Worm (Caenorhabditis elegans): ENCODE data around the gene chts-1.
A peak's percentile ranks its signal among the peaks of the same experiment; 100 is the strongest.

Gene chts-1

ce11 chrX:7491521-7491920 lies 27.9 kb downstream of the chts-1 start:
- no peak for TF ChIP-seq lin-13 (tag; optimal IDR thresholded peaks at IDR 0.05)
- TF ChIP-seq lin-32 (GFP tag; optimal IDR thresholded peaks at IDR 0.05): no peak
- no peak for TF ChIP-seq ces-1 (GFP tag; optimal IDR thresholded peaks at IDR 0.05)
- no peak for TF ChIP-seq elt-1 (tag; optimal IDR thresholded peaks at IDR 0.05; ENCODE audit: borderline replicate concordance, insufficient read depth)
- TF ChIP-seq sptf-1 (tag; optimal IDR thresholded peaks at IDR 0.05): no peak
- no peak for TF ChIP-seq mab-5 (tag; optimal IDR thresholded peaks at IDR 0.05)
- no peak for TF ChIP-seq nhr-28 (tag; optimal IDR thresholded peaks at IDR 0.05)

DNA sequence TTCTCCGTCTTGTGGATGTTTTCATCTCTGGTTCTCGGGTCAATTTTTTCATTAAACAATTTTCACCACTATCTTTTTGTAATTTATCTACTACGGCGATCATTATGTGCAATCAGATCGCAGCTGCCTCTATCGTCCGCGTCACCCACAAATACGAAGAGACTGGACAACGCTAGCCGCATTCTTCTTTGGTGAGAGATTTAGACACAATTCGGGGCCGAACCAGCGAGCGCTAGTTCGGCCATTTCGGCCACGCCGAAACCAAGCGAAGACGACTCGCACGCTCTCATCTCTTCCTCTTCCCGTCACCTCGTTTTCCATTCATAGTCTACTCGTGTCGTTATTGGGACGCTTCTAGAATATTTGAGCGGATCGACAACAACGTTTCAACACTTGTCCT lies 33.7 kb downstream of the chts-1 start, which contains the start of gene gly-12:
Gene gly-12 (plus strand): TSS at position 117 of the 400 bp plus-strand sequence.
- TF ChIP-seq elt-3 (tag; optimal IDR thresholded peaks at IDR 0.05): no peak
- TF ChIP-seq mls-2 (tag; optimal IDR thresholded peaks at IDR 0.05): peak; percentile 43
- peak; percentile 48 for TF ChIP-seq unc-62 (GFP tag; optimal IDR thresholded peaks at IDR 0.05)
- TF ChIP-seq elt-1 (tag; optimal IDR thresholded peaks at IDR 0.05; ENCODE audit: borderline replicate concordance, insufficient read depth): peak; percentile 93
- no peak for TF ChIP-seq zip-8 (tag; optimal IDR thresholded peaks at IDR 0.05)
- TF ChIP-seq ceh-39 (tag; optimal IDR thresholded peaks at IDR 0.05): no peak
- no peak for TF ChIP-seq lin-13 (tag; optimal IDR thresholded peaks at IDR 0.05)
- TF ChIP-seq ztf-11 (tag; optimal IDR thresholded peaks at IDR 0.05): no peak
- TF ChIP-seq ces-1 (GFP tag; optimal IDR thresholded peaks at IDR 0.05): no peak
- no peak for TF ChIP-seq nhr-12 (tag; optimal IDR thresholded peaks at IDR 0.05)
- TF ChIP-seq nhr-28 (tag; optimal IDR thresholded peaks at IDR 0.05): no peak
- TF ChIP-seq unc-120 (tag; optimal IDR thresholded peaks at IDR 0.05; ENCODE audit: poor library complexity, severe bottlenecking): peak; percentile 54
- TF ChIP-seq mab-5 (tag; optimal IDR thresholded peaks at IDR 0.05): no peak
- peak; percentile 39 for TF ChIP-seq mep-1 (tag; optimal IDR thresholded peaks at IDR 0.05)
- TF ChIP-seq hlh-1 (tag; optimal IDR thresholded peaks at IDR 0.05): peak; percentile 40
- peak; percentile 59 for TF ChIP-seq sptf-1 (tag; optimal IDR thresholded peaks at IDR 0.05)
- peak; percentile 89 for TF ChIP-seq ham-2 (GFP tag; optimal IDR thresholded peaks at IDR 0.05)
- TF ChIP-seq M03D4.4 (tag; optimal IDR thresholded peaks at IDR 0.05): peak; percentile 52

DNA sequence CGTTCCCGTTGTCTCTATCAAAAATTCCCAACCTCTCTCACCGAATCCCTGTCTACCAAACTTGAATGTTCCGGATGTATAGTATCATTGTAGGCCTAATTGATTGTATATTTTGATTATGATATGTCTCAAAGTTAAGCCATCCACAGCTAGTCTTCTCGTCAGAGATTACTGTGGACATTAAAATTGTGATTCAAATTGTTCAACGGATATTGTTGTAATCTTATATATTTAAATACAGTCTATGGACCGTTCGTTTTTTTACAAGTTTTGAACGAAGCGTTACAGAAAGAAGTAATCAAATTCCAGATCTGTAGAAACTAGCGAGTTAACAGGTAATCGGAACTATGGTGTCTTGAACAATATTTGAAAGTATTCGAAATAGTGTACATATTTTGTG lies 38.7 kb downstream of the chts-1 start, which contains the start of gene F48E3.9:
Gene F48E3.9 (plus strand): TSS at position 301 of the 400 bp plus-strand sequence.
- TF ChIP-seq blmp-1 (tag; optimal IDR thresholded peaks at IDR 0.05): no peak
- no peak for TF ChIP-seq unc-62 (GFP tag; optimal IDR thresholded peaks at IDR 0.05)
- no peak for TF ChIP-seq zip-8 (tag; optimal IDR thresholded peaks at IDR 0.05)
- TF ChIP-seq nhr-237 (tag; optimal IDR thresholded peaks at IDR 0.05): no peak
- TF ChIP-seq mab-5 (tag; optimal IDR thresholded peaks at IDR 0.05): no peak
- TF ChIP-seq lin-32 (GFP tag; optimal IDR thresholded peaks at IDR 0.05): no peak
- no peak for TF ChIP-seq M03D4.4 (tag; optimal IDR thresholded peaks at IDR 0.05)
- TF ChIP-seq drap-1 (GFP tag; optimal IDR thresholded peaks at IDR 0.05): no peak
- no peak for TF ChIP-seq elt-3 (tag; optimal IDR thresholded peaks at IDR 0.05)
- no peak for TF ChIP-seq ham-2 (GFP tag; optimal IDR thresholded peaks at IDR 0.05)
- no peak for TF ChIP-seq nhr-2 (tag; optimal IDR thresholded peaks at IDR 0.05)
- TF ChIP-seq elt-1 (tag; optimal IDR thresholded peaks at IDR 0.05; ENCODE audit: borderline replicate concordance, insufficient read depth): no peak
- TF ChIP-seq tbx-8 (GFP tag; optimal IDR thresholded peaks at IDR 0.05): no peak
- TF ChIP-seq ceh-83 (GFP tag; optimal IDR thresholded peaks at IDR 0.05): no peak
- TF ChIP-seq lsy-2 (tag; optimal IDR thresholded peaks at IDR 0.05): no peak

- no peak for TF ChIP-seq hlh-1 (tag; optimal IDR thresholded peaks at IDR 0.05)
- TF ChIP-seq nhr-2 (tag; optimal IDR thresholded peaks at IDR 0.05): no peak
- TF ChIP-seq unc-39 (tag; optimal IDR thresholded peaks at IDR 0.05): no peak
- TF ChIP-seq lin-13 (tag; optimal IDR thresholded peaks at IDR 0.05): no peak
- TF ChIP-seq elt-3 (tag; optimal IDR thresholded peaks at IDR 0.05): no peak
- TF ChIP-seq M03D4.4 (tag; optimal IDR thresholded peaks at IDR 0.05): no peak
- no peak for TF ChIP-seq unc-62 (GFP tag; optimal IDR thresholded peaks at IDR 0.05)
- TF ChIP-seq elt-1 (tag; optimal IDR thresholded peaks at IDR 0.05; ENCODE audit: borderline replicate concordance, insufficient read depth): no peak
- no peak for TF ChIP-seq snpc-4 (tag; optimal IDR thresholded peaks at IDR 0.05)
- no peak for TF ChIP-seq sem-2 (GFP tag; optimal IDR thresholded peaks at IDR 0.05)
- no peak for TF ChIP-seq nhr-237 (tag; optimal IDR thresholded peaks at IDR 0.05)
- no peak for TF ChIP-seq mab-5 (tag; optimal IDR thresholded peaks at IDR 0.05)
- no peak for TF ChIP-seq tbx-8 (GFP tag; optimal IDR thresholded peaks at IDR 0.05)
- TF ChIP-seq nhr-12 (tag; optimal IDR thresholded peaks at IDR 0.05): no peak
- TF ChIP-seq cnd-1 (tag; optimal IDR thresholded peaks at IDR 0.05): no peak
Observed at ce11 chrX:7478948-7479347, 40.5 kb downstream of the chts-1 start, which contains the start of gene mek-1. TSS of gene mek-1 (plus strand) at chrX:7479248.

DNA sequence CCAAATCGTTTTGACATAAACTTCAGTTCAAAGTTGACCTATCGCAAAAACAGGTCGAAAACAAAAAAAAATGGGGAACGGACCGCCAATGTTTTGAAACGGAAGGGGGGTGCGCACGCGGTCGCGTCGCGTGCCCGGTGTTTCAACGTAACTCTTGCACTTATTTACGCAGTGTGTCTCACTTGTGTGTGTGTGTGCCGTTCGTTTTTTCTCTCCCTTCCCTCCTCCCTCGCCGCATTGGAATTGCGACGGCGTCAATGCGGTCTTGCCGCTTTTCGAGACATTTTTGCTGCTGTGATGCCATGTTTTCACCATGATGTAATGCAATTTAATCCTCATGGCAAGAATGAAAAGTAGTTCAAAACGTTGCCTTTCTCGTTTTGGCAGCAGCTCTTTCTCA lies 41.0 kb downstream of the chts-1 start:
- TF ChIP-seq lin-13 (tag; optimal IDR thresholded peaks at IDR 0.05): peak; percentile 49
- no peak for TF ChIP-seq ceh-39 (tag; optimal IDR thresholded peaks at IDR 0.05)
- peak; percentile 65 for TF ChIP-seq pha-4 (tag; optimal IDR thresholded peaks at IDR 0.05)
- TF ChIP-seq mls-2 (tag; optimal IDR thresholded peaks at IDR 0.05): peak; percentile 47
- peak; percentile 29 for TF ChIP-seq hlh-1 (tag; optimal IDR thresholded peaks at IDR 0.05)
- TF ChIP-seq mep-1 (tag; optimal IDR thresholded peaks at IDR 0.05): peak; percentile 56
- TF ChIP-seq nhr-2 (tag; optimal IDR thresholded peaks at IDR 0.05): no peak
- peak; percentile 45 for TF ChIP-seq ceh-83 (GFP tag; optimal IDR thresholded peaks at IDR 0.05)
- no peak for TF ChIP-seq elt-3 (tag; optimal IDR thresholded peaks at IDR 0.05)
- TF ChIP-seq M03D4.4 (tag; optimal IDR thresholded peaks at IDR 0.05): peak; percentile 35
- peak; percentile 32 for TF ChIP-seq cnd-1 (tag; optimal IDR thresholded peaks at IDR 0.05)
- peak; percentile 59 for TF ChIP-seq sptf-1 (tag; optimal IDR thresholded peaks at IDR 0.05)
- peak; percentile 36 for TF ChIP-seq unc-120 (tag; optimal IDR thresholded peaks at IDR 0.05; ENCODE audit: poor library complexity, severe bottlenecking)
- TF ChIP-seq drap-1 (GFP tag; optimal IDR thresholded peaks at IDR 0.05): peak; percentile 37
- TF ChIP-seq ces-1 (GFP tag; optimal IDR thresholded peaks at IDR 0.05): peak; percentile 47
- TF ChIP-seq zip-8 (tag; optimal IDR thresholded peaks at IDR 0.05): no peak
